Worm (Caenorhabditis elegans) whole organism, L2 larva: ENCODE data around the gene tbx-37.

Experiments
- C34F6.9 ChIP-seq: fragments of 150-350 bp; optimal IDR thresholded peaks from 2 replicates; lab custom pipeline; 2014; ENCODE audit warnings: missing biosample characterization, missing genetic modification characterization
- Y55F3AM.14 ChIP-seq: fragments of 200-800 bp; sonication (Bioruptor generic); optimal IDR thresholded peaks from 2 replicates; lab custom pipeline; 2018; ENCODE audit warnings: mild to moderate bottlenecking, missing genetic modification characterization, missing compliant biosample characterization
- blmp-1 ChIP-seq: sonication (generic microtip); optimal IDR thresholded peaks from 2 replicates; lab custom pipeline; 2017; ENCODE audit warnings: missing genetic modification characterization, mild to moderate bottlenecking, missing compliant biosample characterization, antibody characterized with exemption, moderate library complexity; ENCODE audit not compliant: insufficient read depth
- ceh-16 ChIP-seq: fragments of 150-350 bp; optimal IDR thresholded peaks from 2 replicates; lab custom pipeline; 2014; ENCODE audit warnings: missing biosample characterization, missing genetic modification characterization
- dmd-4 ChIP-seq: sonication (generic microtip); optimal IDR thresholded peaks from 2 replicates; lab custom pipeline; 2017; ENCODE audit warnings: missing biosample characterization, missing genetic modification characterization
- egl-27 ChIP-seq: sonication (generic microtip); optimal IDR thresholded peaks from 3 replicates; lab custom pipeline; 2017; ENCODE audit warnings: missing biosample characterization, missing genetic modification reagents, missing genetic modification characterization
- elt-1 ChIP-seq: fragments of 150-350 bp; optimal IDR thresholded peaks from 2 replicates; lab custom pipeline; 2014; ENCODE audit warnings: missing biosample characterization, missing genetic modification characterization
- fos-1 ChIP-seq: fragments of 150-350 bp; optimal IDR thresholded peaks from 2 replicates; lab custom pipeline; 2014; ENCODE audit warnings: missing biosample characterization, missing genetic modification characterization
- gmeb-1 ChIP-seq: fragments of 150-350 bp; optimal IDR thresholded peaks from 2 replicates; lab custom pipeline; 2014; ENCODE audit warnings: missing biosample characterization, missing genetic modification characterization
- lin-11 ChIP-seq: fragments of 150-350 bp; sonication (generic microtip); optimal IDR thresholded peaks from 2 replicates; lab custom pipeline; 2014; ENCODE audit warnings: missing biosample characterization, missing genetic modification characterization, inconsistent platforms, mixed read lengths
- lin-13 ChIP-seq: fragments of 150-350 bp; optimal IDR thresholded peaks from 2 replicates; lab custom pipeline; 2014; ENCODE audit warnings: missing biosample characterization, missing genetic modification reagents, missing genetic modification characterization
- lin-39 ChIP-seq: fragments of 150-350 bp; optimal IDR thresholded peaks from 2 replicates; lab custom pipeline; 2014; ENCODE audit warnings: missing biosample characterization, missing genetic modification reagents, missing genetic modification characterization
- mbf-1 ChIP-seq: sonication (generic microtip); optimal IDR thresholded peaks from 2 replicates; lab custom pipeline; 2017; ENCODE audit warnings: missing biosample characterization, missing genetic modification characterization
- mdl-1 ChIP-seq, 2 experiments: fragments of 150-350 bp in 1 of 2; sonication (generic microtip) in 1 of 2; optimal IDR thresholded peaks; 2 replicates each; lab custom pipeline; 2017; ENCODE audit warnings: missing biosample characterization in 2 of 2, missing genetic modification characterization in 2 of 2
- nhr-129 ChIP-seq: fragments of 150-350 bp; optimal IDR thresholded peaks from 2 replicates; lab custom pipeline; 2014; ENCODE audit warnings: missing biosample characterization, missing genetic modification characterization
- nhr-21 ChIP-seq: fragments of 150-350 bp; optimal IDR thresholded peaks from 2 replicates; lab custom pipeline; 2014; ENCODE audit warnings: missing biosample characterization, missing genetic modification characterization
- nhr-23 ChIP-seq: fragments of 150-350 bp; optimal IDR thresholded peaks from 2 replicates; lab custom pipeline; 2014; ENCODE audit warnings: missing biosample characterization, missing genetic modification reagents, missing genetic modification characterization
- nhr-237 ChIP-seq: fragments of 150-350 bp; optimal IDR thresholded peaks from 2 replicates; lab custom pipeline; 2014; ENCODE audit warnings: missing biosample characterization, missing genetic modification characterization
- nhr-25 ChIP-seq: fragments of 150-350 bp; sonication (generic microtip); optimal IDR thresholded peaks from 3 replicates; lab custom pipeline; 2014; ENCODE audit warnings: missing biosample characterization, missing genetic modification characterization
- nhr-6 ChIP-seq: fragments of 150-350 bp; optimal IDR thresholded peaks from 2 replicates; lab custom pipeline; 2014; ENCODE audit warnings: missing biosample characterization, missing genetic modification characterization
- sem-4 ChIP-seq: fragments of 150-350 bp; optimal IDR thresholded peaks from 2 replicates; lab custom pipeline; 2014; ENCODE audit warnings: missing biosample characterization, missing genetic modification reagents, missing genetic modification characterization
- sma-3 ChIP-seq: sonication (generic microtip); optimal IDR thresholded peaks from 2 replicates; lab custom pipeline; 2016; ENCODE audit warnings: missing genetic modification reagents, missing genetic modification characterization, missing compliant biosample characterization
- sma-9 ChIP-seq, 2 experiments: fragments of 150-350 bp in 1 of 2; sonication (generic microtip) in 1 of 2; optimal IDR thresholded peaks; 2 replicates each; lab custom pipeline; 2014 to 2016; ENCODE audit warnings: missing genetic modification characterization in 2 of 2, mild to moderate bottlenecking in 1 of 2, missing biosample characterization in 1 of 2, missing compliant biosample characterization in 1 of 2, missing genetic modification reagents in 1 of 2, moderate library complexity in 1 of 2
- snpc-4 ChIP-seq: fragments of 150-350 bp; optimal IDR thresholded peaks from 2 replicates; lab custom pipeline; 2014; ENCODE audit warnings: missing biosample characterization, missing genetic modification characterization
- ztf-1 ChIP-seq: fragments of 200-800 bp; sonication (Bioruptor generic); conservative IDR thresholded peaks from 2 replicates; pipeline ENCODE4 v1.3.6; 2022; ENCODE audit warnings: missing genetic modification characterization, missing compliant biosample characterization

tbx-37 gene

DNA sequence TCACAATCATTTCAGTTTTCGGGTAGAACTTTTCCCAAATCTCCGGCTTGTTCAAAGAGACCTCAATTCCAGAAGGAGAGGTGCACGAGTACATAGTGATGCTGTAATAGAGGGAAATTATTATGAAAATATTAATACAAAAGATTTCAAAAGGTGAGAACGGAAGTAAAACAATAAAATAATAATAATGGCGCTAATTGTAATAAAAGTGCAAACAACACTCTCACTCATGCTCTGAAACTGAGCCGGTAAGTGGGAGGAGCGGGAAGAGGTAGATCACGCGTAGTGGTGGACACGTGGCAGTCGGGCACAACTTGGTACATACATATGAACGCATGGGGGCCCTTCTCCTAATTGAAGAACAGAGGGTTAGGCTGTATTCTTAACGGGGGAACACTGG, at the start of gene tbx-37:
Gene tbx-37, minus strand, starts transcription at position 101 of the 400 bp plus-strand sequence.
- TF ChIP-seq egl-27 (no peak), dmd-4 (tag; lab: Kevin White, UChicago) (no peak), sma-9 (GFP tag; optimal IDR thresholded peaks at IDR 0.05; lab: Kevin White, UChicago) (no peak), sma-9 (tag; optimal IDR thresholded peaks at IDR 0.05; lab: Kevin White, UChicago) (no peak), elt-1 (tag; lab: Kevin White, UChicago) (no peak), nhr-6 (tag; lab: Kevin White, UChicago) (no peak), ztf-1 (no peak)

DNA sequence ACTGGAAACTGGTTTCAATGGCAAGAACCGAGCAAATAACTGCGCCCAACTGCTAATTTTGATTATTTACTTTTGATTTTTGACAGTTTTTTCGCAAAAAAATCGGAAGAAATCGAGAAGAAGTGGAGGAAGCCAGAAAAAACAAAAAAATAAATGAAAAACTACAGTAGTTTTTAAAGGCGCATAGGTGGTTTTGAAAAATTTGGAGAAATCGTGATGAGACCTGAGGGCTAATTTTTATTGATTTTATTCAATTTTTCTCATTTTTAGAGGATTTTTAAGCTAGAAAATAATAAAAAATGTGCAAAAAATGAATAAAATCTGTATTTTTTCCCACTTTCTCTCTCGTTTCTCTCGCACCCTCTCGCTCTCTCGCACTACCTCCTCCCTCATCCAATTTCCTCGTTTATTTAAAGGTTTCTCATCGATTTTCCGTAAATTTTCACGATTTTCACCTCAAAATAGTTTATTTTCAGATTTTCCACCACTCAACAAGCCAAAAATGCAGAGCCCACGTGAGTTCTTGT, 47.7 kb upstream of the tbx-37 start, which contains the start of gene Y47D3A.20:
Gene Y47D3A.20, plus strand, starts transcription at position 477 of the 527 bp plus-strand sequence.
- TF ChIP-seq blmp-1 (tag; lab: Kevin White, UChicago) (no peak), nhr-6 (tag; lab: Kevin White, UChicago) (no peak), lin-11 (no peak), egl-27 (no peak), mbf-1 (tag; lab: Kevin White, UChicago) (no peak), mdl-1 (tag; optimal IDR thresholded peaks at IDR 0.05; lab: Kevin White, UChicago) (no peak), lin-13 (GFP tag; lab: Kevin White, UChicago) (no peak)

ce11 chrIII:11270795-11271194, 43.9 kb upstream of the tbx-37 start, which contains the start of gene obr-1:
obr-1 (minus strand) TSS chrIII:11270895.
- no peak for TF ChIP-seq nhr-129 (tag; lab: Kevin White, UChicago)

ce11 chrIII:11269206-11269605, 42.3 kb upstream of the tbx-37 start:
- TF ChIP-seq nhr-25 = no peak
- TF ChIP-seq nhr-6 (tag; lab: Kevin White, UChicago) = no peak
- TF ChIP-seq sem-4 = no peak
- TF ChIP-seq fos-1 (tag; lab: Kevin White, UChicago) = peak; percentile 74
- no peak for TF ChIP-seq gmeb-1 (tag; lab: Kevin White, UChicago)

ce11 chrIII:11268532-11268931, 41.6 kb upstream of the tbx-37 start:
- TF ChIP-seq fos-1 (tag; lab: Kevin White, UChicago) (peak; percentile 15), nhr-237 (tag; lab: Kevin White, UChicago) (no peak), nhr-25 (no peak), lin-39 (tag; lab: Kevin White, UChicago) (no peak), snpc-4 (no peak)

DNA sequence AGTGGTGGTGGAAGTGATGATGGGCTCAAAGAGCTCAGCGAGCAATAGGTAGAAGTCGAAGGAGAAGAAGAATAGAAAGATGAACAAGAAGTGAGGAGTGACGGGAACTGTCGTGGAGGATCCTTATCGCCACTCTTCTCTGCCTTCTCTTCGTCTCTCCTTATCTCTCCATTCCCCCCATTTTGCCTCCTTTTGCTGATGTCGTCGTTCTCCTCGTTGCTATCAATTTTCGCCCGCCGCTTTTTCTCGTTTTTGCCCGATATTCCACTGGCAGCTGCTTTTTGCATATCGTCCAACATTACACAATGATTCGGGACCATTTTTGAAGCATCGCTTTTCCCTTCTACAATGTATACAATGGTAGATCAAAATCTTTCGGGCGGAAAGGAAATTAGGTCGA, 40.4 kb upstream of the tbx-37 start:
- TF ChIP-seq nhr-129 (tag; lab: Kevin White, UChicago) (no peak), fos-1 (tag; lab: Kevin White, UChicago) (peak; percentile 42), ceh-16 (tag; lab: Kevin White, UChicago) (no peak)

DNA sequence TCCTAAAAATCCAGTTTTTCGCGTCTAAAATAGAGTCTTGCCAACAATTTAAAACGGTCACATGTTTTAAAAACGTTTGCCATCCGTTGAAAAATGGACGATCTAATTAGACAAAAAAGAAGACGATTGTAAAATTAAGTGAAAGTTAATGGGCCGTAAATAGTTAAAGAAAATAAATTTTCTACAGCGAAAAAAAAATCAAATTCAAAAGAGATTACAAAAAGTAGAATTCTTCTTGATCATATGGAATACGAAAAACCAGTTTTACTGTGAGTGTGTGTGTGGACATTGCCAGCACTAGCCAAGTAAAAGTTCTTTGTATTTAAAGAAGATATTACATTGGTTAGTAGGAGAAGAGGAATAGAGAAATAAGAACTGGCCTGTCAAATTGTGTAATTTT, 35.2 kb upstream of the tbx-37 start:
- TF ChIP-seq nhr-23 (tag; lab: Kevin White, UChicago) (no peak), C34F6.9 (peak; percentile 12), nhr-25 (peak; percentile 88), blmp-1 (tag; lab: Kevin White, UChicago) (peak; percentile 88), lin-11 (no peak), sma-3 (peak; percentile 3), Y55F3AM.14 (GFP tag; lab: Kevin White, UChicago) (no peak), sem-4 (peak; percentile 31)

DNA sequence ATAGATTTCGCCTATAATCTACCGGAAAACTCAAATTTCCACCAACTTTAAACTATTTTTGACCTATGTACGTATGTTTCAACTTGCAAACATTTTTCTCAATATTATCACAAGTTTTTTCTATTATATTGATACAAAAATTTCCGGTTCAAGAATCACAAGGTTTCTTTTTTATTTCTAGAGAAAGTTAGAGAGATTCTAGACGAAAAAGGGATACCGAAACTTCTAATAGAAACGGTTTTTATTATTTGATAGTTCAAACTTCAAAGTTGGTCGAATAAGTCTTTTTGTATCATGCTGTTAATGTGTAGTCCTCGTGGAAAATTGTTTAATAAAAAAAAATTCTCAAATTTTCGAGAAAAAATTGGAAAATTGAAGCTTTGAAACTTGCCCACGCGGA, 28.1 kb upstream of the tbx-37 start:
- TF ChIP-seq sma-9 (GFP tag; optimal IDR thresholded peaks at IDR 0.05; lab: Kevin White, UChicago) = peak; percentile 75
- no peak for TF ChIP-seq sma-9 (tag; optimal IDR thresholded peaks at IDR 0.05; lab: Kevin White, UChicago)
- TF ChIP-seq nhr-21 (tag; lab: Kevin White, UChicago) = peak; percentile 38
- no peak for TF ChIP-seq Y55F3AM.14 (GFP tag; lab: Kevin White, UChicago)
- TF ChIP-seq lin-13 (GFP tag; lab: Kevin White, UChicago) = no peak
- peak; percentile 23 for TF ChIP-seq sma-3
- TF ChIP-seq nhr-25 = peak; percentile 82
- peak; percentile 70 for TF ChIP-seq blmp-1 (tag; lab: Kevin White, UChicago)
- peak; percentile 23 for TF ChIP-seq gmeb-1 (tag; lab: Kevin White, UChicago)
